Fruit fly (Drosophila melanogaster): ENCODE measurements around the gene Trs23.

DNA sequence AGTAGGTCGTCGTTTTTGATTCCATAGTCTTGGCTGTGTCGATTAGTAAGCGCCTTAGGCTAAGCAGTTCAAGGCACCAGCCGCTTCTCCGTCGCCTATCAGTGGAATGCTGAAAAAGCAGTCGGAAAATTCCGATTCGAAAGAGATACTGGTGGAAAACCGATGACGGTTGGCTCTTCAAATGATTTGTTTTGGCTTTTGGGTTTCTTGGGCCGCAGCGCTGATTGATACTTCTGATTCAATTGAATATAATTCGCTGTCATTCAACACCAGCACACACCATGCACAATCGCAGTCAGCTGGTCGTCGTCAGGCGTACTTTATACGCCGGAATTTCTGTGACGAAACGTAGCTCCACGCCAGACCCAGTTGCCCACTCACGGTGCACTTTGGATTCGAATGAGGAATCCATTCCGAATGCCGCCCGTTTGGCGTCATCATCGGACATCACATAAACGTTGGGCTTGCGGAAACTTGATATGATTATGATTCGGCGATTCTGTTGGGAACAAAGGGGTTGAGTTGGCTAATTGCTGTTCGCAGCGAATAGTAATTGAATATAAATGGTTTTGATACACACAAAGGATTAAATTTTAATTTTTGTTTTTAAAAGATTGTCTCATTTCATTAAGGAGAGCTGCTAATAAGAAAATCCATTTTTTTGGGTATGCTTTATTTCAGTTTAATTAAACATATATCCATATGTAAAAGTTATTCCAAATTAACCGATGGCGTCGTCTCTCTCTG, 15.0 kb downstream of the Trs23 start:
- TF ChIP-seq Myc (optimal IDR thresholded peaks at IDR 0.05): no peak
- TF ChIP-seq ttk (optimal IDR thresholded peaks at IDR 0.05): no peak
- no peak for TF ChIP-seq insv (optimal IDR thresholded peaks at IDR 0.05)
- TF ChIP-seq psq (optimal IDR thresholded peaks at IDR 0.05): no peak
